Worm (Caenorhabditis elegans) whole organism, L1 larva: Measurements from ENCODE around the gene F31F6.1.

ENCODE experiments used
- C16A3.4 ChIP-seq: fragments of 150-350 bp; optimal IDR thresholded peaks from 2 replicates; lab custom pipeline; 2014; ENCODE audit warnings: missing biosample characterization, missing genetic modification characterization
- Y116A8C.19 ChIP-seq: sonication (generic microtip); optimal IDR thresholded peaks from 2 replicates; lab custom pipeline; 2016; ENCODE audit warnings: missing compliant biosample characterization, missing genetic modification characterization, borderline replicate concordance
- blmp-1 ChIP-seq: fragments of 150-350 bp; optimal IDR thresholded peaks from 2 replicates; lab custom pipeline; 2014; ENCODE audit warnings: missing biosample characterization, missing genetic modification characterization
- ceh-63 ChIP-seq: fragments of 200-800 bp; sonication (Bioruptor generic); optimal IDR thresholded peaks from 2 replicates; lab custom pipeline; 2018; ENCODE audit warnings: mild to moderate bottlenecking, missing genetic modification characterization, missing compliant biosample characterization
- ceh-8 ChIP-seq: fragments of 200-800 bp; sonication (Bioruptor generic); optimal IDR thresholded peaks from 2 replicates; lab custom pipeline; 2018; ENCODE audit warnings: mild to moderate bottlenecking, missing genetic modification characterization, moderate library complexity, missing compliant biosample characterization
- ceh-82 ChIP-seq, 3 experiments: fragments of 150-350 bp in 1 of 3; sonication (generic microtip) in 2 of 3; optimal IDR thresholded peaks; 2 replicates each; lab custom pipeline; 2014 to 2017; ENCODE audit warnings: missing biosample characterization in 3 of 3, missing genetic modification characterization in 3 of 3
- ceh-88 ChIP-seq: fragments of 200-800 bp; sonication (Bioruptor generic); IDR thresholded peaks from 2 replicates; pipeline ENCODE4 v1.3.6; 2022; ENCODE audit warnings: missing genetic modification characterization, missing compliant biosample characterization
- ceh-90 ChIP-seq: sonication (generic microtip); optimal IDR thresholded peaks from 2 replicates; lab custom pipeline; 2016; ENCODE audit warnings: missing genetic modification characterization, missing compliant biosample characterization
- ces-1 ChIP-seq: fragments of 150-350 bp; optimal IDR thresholded peaks from 2 replicates; lab custom pipeline; 2014; ENCODE audit warnings: missing biosample characterization, missing genetic modification reagents, missing genetic modification characterization
- dpl-1 ChIP-seq, 3 experiments: fragments of 150-350 bp in 2 of 3; sonication (generic microtip) in 1 of 3; optimal IDR thresholded peaks; 2 replicates each; lab custom pipeline; 2014 to 2017; ENCODE audit warnings: missing biosample characterization in 3 of 3, missing genetic modification characterization in 3 of 3, missing genetic modification reagents in 3 of 3
- efl-3 ChIP-seq: fragments of 200-800 bp; sonication (Bioruptor generic); optimal IDR thresholded peaks from 2 replicates; lab custom pipeline; 2018; ENCODE audit warnings: mild to moderate bottlenecking, missing genetic modification characterization, missing compliant biosample characterization
- egl-27 ChIP-seq, 2 experiments: fragments of 150-350 bp in 1 of 2; sonication (generic microtip); optimal IDR thresholded peaks; 3 replicates each; lab custom pipeline; 2017 to 2018; ENCODE audit warnings: missing biosample characterization in 2 of 2, missing genetic modification characterization in 2 of 2, missing genetic modification reagents in 2 of 2
- elt-2 ChIP-seq: sonication (generic microtip); optimal IDR thresholded peaks from 2 replicates; lab custom pipeline; 2016; ENCODE audit warnings: missing genetic modification characterization, mild to moderate bottlenecking, inconsistent platforms, missing compliant biosample characterization, missing genetic modification reagents
- elt-3 ChIP-seq, 6 experiments: fragments of 150-350 bp in 1 of 6; sonication (generic microtip); optimal IDR thresholded peaks; 2 replicates each; lab custom pipeline; 2017 to 2018; ENCODE audit warnings: missing biosample characterization in 6 of 6, missing genetic modification characterization in 6 of 6, inconsistent platforms in 1 of 6
- fkh-10 ChIP-seq: sonication (generic microtip); optimal IDR thresholded peaks from 2 replicates; lab custom pipeline; 2017; ENCODE audit warnings: missing biosample characterization, missing genetic modification reagents, missing genetic modification characterization
- fkh-8 ChIP-seq: sonication (generic microtip); optimal IDR thresholded peaks from 2 replicates; lab custom pipeline; 2016; ENCODE audit warnings: mild to moderate bottlenecking, missing genetic modification characterization, missing compliant biosample characterization
- grh-1 ChIP-seq: fragments of 200-800 bp; sonication (Bioruptor generic); IDR thresholded peaks from 2 replicates; pipeline ENCODE4 v1.3.6; 2022; ENCODE audit warnings: missing genetic modification reagents, missing genetic modification characterization, missing compliant biosample characterization
- hlh-17 ChIP-seq: fragments of 200-800 bp; sonication (Bioruptor generic); optimal IDR thresholded peaks from 2 replicates; lab custom pipeline; 2018; ENCODE audit warnings: missing genetic modification characterization, mild to moderate bottlenecking, missing compliant biosample characterization, moderate library complexity, borderline replicate concordance
- hlh-4 ChIP-seq: sonication (generic microtip); optimal IDR thresholded peaks from 2 replicates; lab custom pipeline; 2016; ENCODE audit warnings: mild to moderate bottlenecking, missing genetic modification characterization, missing compliant biosample characterization
- isw-1 ChIP-seq: fragments of 200-800 bp; sonication (Bioruptor generic); IDR thresholded peaks from 2 replicates; pipeline ENCODE4 v1.3.6; 2022; ENCODE audit warnings: missing genetic modification characterization, missing compliant biosample characterization
- jun-1 ChIP-seq: fragments of 150-350 bp; optimal IDR thresholded peaks from 2 replicates; lab custom pipeline; 2014; ENCODE audit warnings: missing biosample characterization, missing genetic modification reagents, missing genetic modification characterization
- lin-13 ChIP-seq: fragments of 150-350 bp; optimal IDR thresholded peaks from 2 replicates; lab custom pipeline; 2014; ENCODE audit warnings: missing biosample characterization, missing genetic modification reagents, missing genetic modification characterization
- lin-14 ChIP-seq: fragments of 200-800 bp; sonication (Bioruptor generic); optimal IDR thresholded peaks from 2 replicates; lab custom pipeline; 2018; ENCODE audit warnings: mild to moderate bottlenecking, missing genetic modification characterization, moderate library complexity, missing compliant biosample characterization
- lin-15B ChIP-seq: fragments of 150-350 bp; sonication (generic microtip); optimal IDR thresholded peaks from 3 replicates; lab custom pipeline; 2014; ENCODE audit warnings: missing biosample characterization, missing genetic modification characterization
- mab-9 ChIP-seq: fragments of 200-800 bp; sonication (Bioruptor generic); IDR thresholded peaks from 2 replicates; pipeline ENCODE4 v1.3.6; 2022; ENCODE audit warnings: missing genetic modification reagents, missing genetic modification characterization, missing compliant biosample characterization
- mef-2 ChIP-seq: fragments of 150-350 bp; optimal IDR thresholded peaks from 2 replicates; lab custom pipeline; 2014; ENCODE audit warnings: missing biosample characterization, missing genetic modification characterization
- mep-1 ChIP-seq: fragments of 150-350 bp; optimal IDR thresholded peaks from 2 replicates; lab custom pipeline; 2014; ENCODE audit warnings: missing biosample characterization, missing genetic modification characterization
- nhr-11 ChIP-seq: fragments of 150-350 bp; optimal IDR thresholded peaks from 2 replicates; lab custom pipeline; 2014; ENCODE audit warnings: missing biosample characterization, missing genetic modification characterization
- nhr-12 ChIP-seq: sonication (generic microtip); optimal IDR thresholded peaks from 2 replicates; lab custom pipeline; 2017; ENCODE audit warnings: missing biosample characterization, missing genetic modification characterization
- nhr-19 ChIP-seq: fragments of 200-800 bp; sonication (Bioruptor generic); conservative IDR thresholded peaks from 2 replicates; pipeline ENCODE4 v1.3.6; 2022; ENCODE audit warnings: missing genetic modification characterization, missing compliant biosample characterization
- nhr-28 ChIP-seq: fragments of 150-350 bp; optimal IDR thresholded peaks from 2 replicates; lab custom pipeline; 2014; ENCODE audit warnings: missing biosample characterization, missing genetic modification characterization
- nhr-47 ChIP-seq: sonication (generic microtip); optimal IDR thresholded peaks from 2 replicates; lab custom pipeline; 2016; ENCODE audit warnings: mild to moderate bottlenecking, missing genetic modification characterization, moderate library complexity, missing compliant biosample characterization
- nhr-76 ChIP-seq: sonication (generic microtip); optimal IDR thresholded peaks from 2 replicates; lab custom pipeline; 2017; ENCODE audit warnings: missing biosample characterization, missing genetic modification characterization
- nhr-77 ChIP-seq: fragments of 150-350 bp; optimal IDR thresholded peaks from 2 replicates; lab custom pipeline; 2014; ENCODE audit warnings: missing biosample characterization, missing genetic modification characterization
- nhr-85 ChIP-seq: sonication (generic microtip); peaks from one replicate; lab custom pipeline; 2016; ENCODE audit warnings: missing genetic modification characterization, inconsistent platforms, missing compliant biosample characterization
- pag-3 ChIP-seq: sonication (generic microtip); optimal IDR thresholded peaks from 2 replicates; lab custom pipeline; 2017; ENCODE audit warnings: missing genetic modification characterization, mild to moderate bottlenecking, missing compliant biosample characterization, antibody characterized with exemption, borderline replicate concordance; ENCODE audit not compliant: insufficient read depth
- rnt-1 ChIP-seq: sonication (generic microtip); optimal IDR thresholded peaks from 2 replicates; lab custom pipeline; 2016; ENCODE audit warnings: mild to moderate bottlenecking, missing genetic modification characterization, moderate library complexity, missing compliant biosample characterization
- skn-1 ChIP-seq: fragments of 150-350 bp; optimal IDR thresholded peaks from 2 replicates; lab custom pipeline; 2014; ENCODE audit warnings: missing biosample characterization, missing genetic modification characterization
- sox-4 ChIP-seq: sonication (generic microtip); optimal IDR thresholded peaks from 2 replicates; lab custom pipeline; 2016; ENCODE audit warnings: missing genetic modification characterization, missing compliant biosample characterization
- sup-37 ChIP-seq: fragments of 200-800 bp; sonication (Bioruptor generic); optimal IDR thresholded peaks from 2 replicates; lab custom pipeline; 2018; ENCODE audit warnings: mild to moderate bottlenecking, missing genetic modification characterization, missing compliant biosample characterization
- swsn-7 ChIP-seq: sonication (generic microtip); optimal IDR thresholded peaks from 2 replicates; lab custom pipeline; 2016; ENCODE audit warnings: missing genetic modification characterization, missing compliant biosample characterization
- tbx-2 ChIP-seq: sonication (generic microtip); optimal IDR thresholded peaks from 2 replicates; lab custom pipeline; 2016; ENCODE audit warnings: missing genetic modification characterization, missing compliant biosample characterization
- unc-130 ChIP-seq: fragments of 150-350 bp; optimal IDR thresholded peaks from 2 replicates; lab custom pipeline; 2017; ENCODE audit warnings: missing biosample characterization, missing genetic modification characterization, inconsistent platforms
- unc-30 ChIP-seq: sonication (generic microtip); optimal IDR thresholded peaks from 2 replicates; lab custom pipeline; 2017; ENCODE audit warnings: missing biosample characterization, missing genetic modification characterization
- unc-86 ChIP-seq: sonication (generic microtip); optimal IDR thresholded peaks from 2 replicates; lab custom pipeline; 2016; ENCODE audit warnings: missing genetic modification characterization, missing compliant biosample characterization
- unc-98 ChIP-seq: fragments of 200-800 bp; sonication (Bioruptor generic); IDR thresholded peaks from 2 replicates; pipeline ENCODE4 v1.3.6; 2022; ENCODE audit warnings: missing genetic modification characterization, missing compliant biosample characterization
- vab-15 ChIP-seq: sonication (generic microtip); optimal IDR thresholded peaks from 2 replicates; lab custom pipeline; 2017; ENCODE audit warnings: missing genotype, mild to moderate bottlenecking, missing genetic modification characterization, missing compliant biosample characterization
- zag-1 ChIP-seq: fragments of 150-350 bp; optimal IDR thresholded peaks from 2 replicates; lab custom pipeline; 2014; ENCODE audit warnings: missing biosample characterization, missing genetic modification characterization
- zip-4 ChIP-seq: fragments of 200-800 bp; sonication (Bioruptor generic); optimal IDR thresholded peaks from 2 replicates; lab custom pipeline; 2018; ENCODE audit warnings: mild to moderate bottlenecking, missing genetic modification characterization, moderate library complexity, missing compliant biosample characterization
- ztf-4 ChIP-seq: fragments of 150-350 bp; optimal IDR thresholded peaks from 2 replicates; lab custom pipeline; 2014; ENCODE audit warnings: missing biosample characterization, missing genetic modification characterization

The F31F6.1 gene

ce11 chrX:14824490-14825050 is 43.5 kb downstream of the F31F6.1 start, which contains the start of gene mbk-1 (continued):
- TF ChIP-seq vab-15 (tag; lab: Kevin White, UChicago) (no peak), nhr-47 (tag; lab: Kevin White, UChicago) (peak; percentile 73), ces-1 (no peak), zag-1 (tag; lab: Kevin White, UChicago) (no peak), dpl-1 (GFP tag; optimal IDR thresholded peaks at IDR 0.05; lab: Kevin White, UChicago) (peak in 2 of 3 experiments; percentile 28 to 41), fkh-8 (tag; lab: Kevin White, UChicago) (peak; percentile 40), mep-1 (peak; percentile 83), zip-4 (no peak), Y116A8C.19 (tag; lab: Kevin White, UChicago) (no peak), unc-98 (GFP tag; lab: Robert Waterston, UW) (no peak), unc-30 (tag; lab: Kevin White, UChicago) (no peak), nhr-11 (tag; lab: Kevin White, UChicago) (no peak), rnt-1 (tag; lab: Kevin White, UChicago) (no peak), nhr-77 (tag; lab: Kevin White, UChicago) (no peak), ceh-63 (no peak), hlh-4 (tag; lab: Kevin White, UChicago) (no peak), ceh-82 (tag; optimal IDR thresholded peaks at IDR 0.05; lab: Kevin White, UChicago) (peak in 2 of 3 experiments; percentile 11 to 59), pag-3 (no peak), sup-37 (no peak), ceh-88 (no peak), fkh-10 (no peak), isw-1 (GFP tag; lab: Robert Waterston, UW) (no peak), unc-130 (no peak), lin-15B (no peak), sox-4 (tag; lab: Kevin White, UChicago) (no peak), hlh-17 (GFP tag; lab: Kevin White, UChicago) (no peak), nhr-76 (no peak), nhr-12 (tag; lab: Kevin White, UChicago) (no peak), nhr-19 (GFP tag; lab: Robert Waterston, UW) (peak; percentile 47), blmp-1 (tag; lab: Kevin White, UChicago) (peak; percentile 35), unc-86 (tag; lab: Kevin White, UChicago) (peak; percentile 43), ceh-8 (GFP tag; lab: Kevin White, UChicago) (no peak), elt-3 (tag; optimal IDR thresholded peaks at IDR 0.05; lab: Kevin White, UChicago) (peak in 2 of 6 experiments; percentile 5 to 13), efl-3 (GFP tag; lab: Kevin White, UChicago) (no peak), tbx-2 (tag; lab: Kevin White, UChicago) (peak; percentile 60), lin-13 (GFP tag; lab: Kevin White, UChicago) (no peak), skn-1 (peak; percentile 53), swsn-7 (tag; lab: Kevin White, UChicago) (peak; percentile 76), mab-9 (no peak), mef-2 (tag; lab: Kevin White, UChicago) (no peak), ztf-4 (no peak)
- TF ChIP-seq, all 84 proteins: peak for 32

- TF ChIP-seq egl-27 (tag; optimal IDR thresholded peaks at IDR 0.05; lab: Kevin White, UChicago) (no peak), C16A3.4 (no peak), unc-98 (GFP tag; lab: Robert Waterston, UW) (no peak), ceh-90 (tag; lab: Kevin White, UChicago) (no peak), mab-9 (no peak), nhr-85 (tag; lab: Kevin White, UChicago) (no peak), skn-1 (no peak), jun-1 (no peak), lin-14 (GFP tag; lab: Kevin White, UChicago) (no peak), blmp-1 (tag; lab: Kevin White, UChicago) (peak; percentile 31), grh-1 (GFP tag; lab: Robert Waterston, UW) (peak; percentile 67), zip-4 (peak; percentile 30), nhr-28 (no peak), ztf-4 (peak; percentile 25), lin-13 (GFP tag; lab: Kevin White, UChicago) (no peak), elt-2 (tag; lab: Kevin White, UChicago) (no peak)
Observed at ce11 chrX:14819495-14819894, 48.6 kb downstream of the F31F6.1 start.
